Fruit fly (Drosophila melanogaster): Measurements from ENCODE around the gene Swt1.

Swt1 gene

dm6 chrX:18116811-18117383 is 26.6 kb upstream of the Swt1 start, which contains the start of gene wupA (continued):
- TF ChIP-seq crol (GFP tag; IDR thresholded peaks at IDR 0.05) = peak; percentile 35; the same call in 1 of the 2 replicates
- no peak for TF ChIP-seq Spps (tag; optimal IDR thresholded peaks at IDR 0.05)
- TF ChIP-seq so (GFP tag; IDR thresholded peaks at IDR 0.05) = peak; percentile 70; the same call in 2 of the 3 replicates
- no peak for TF ChIP-seq YL-1 (GFP tag; optimal IDR thresholded peaks at IDR 0.05)
- TF ChIP-seq ro (GFP tag; IDR thresholded peaks at IDR 0.05) = no peak
- TF ChIP-seq chif (GFP tag; optimal IDR thresholded peaks at IDR 0.05) = no peak
- peak; percentile 93 for TF ChIP-seq CG12769 (tag; optimal IDR thresholded peaks at IDR 0.05)
- no peak for TF ChIP-seq CG8359 (GFP tag; optimal IDR thresholded peaks at IDR 0.05; ENCODE audit: borderline replicate concordance)
- TF ChIP-seq bbx (GFP tag; IDR thresholded peaks at IDR 0.05; ENCODE audit: partially characterized antibody) = no peak
- TF ChIP-seq D19A (tag; optimal IDR thresholded peaks at IDR 0.05) = no peak
- TF ChIP-seq Meics (GFP tag; optimal IDR thresholded peaks at IDR 0.05) = no peak
- no peak for TF ChIP-seq lmd (GFP tag; IDR thresholded peaks at IDR 0.05)
- no peak for TF ChIP-seq inv (GFP tag; IDR thresholded peaks at IDR 0.05; ENCODE audit: partially characterized antibody)
- TF ChIP-seq CG10979 (tag; optimal IDR thresholded peaks at IDR 0.05) = no peak
- no peak for TF ChIP-seq sisA (GFP tag; IDR thresholded peaks at IDR 0.05)
- TF ChIP-seq HmgD (GFP tag; optimal IDR thresholded peaks at IDR 0.05) = no peak
- peak; percentile 97 for TF ChIP-seq Deaf1 (tag; optimal IDR thresholded peaks at IDR 0.05)
- TF ChIP-seq cwo (GFP tag; optimal IDR thresholded peaks at IDR 0.05) = no peak
- no peak for TF ChIP-seq abd-A (tag; optimal IDR thresholded peaks at IDR 0.05)
- TF ChIP-seq CG34376 (GFP tag; optimal IDR thresholded peaks at IDR 0.05) = no peak
- no peak for TF ChIP-seq CG12659 (GFP tag; optimal IDR thresholded peaks at IDR 0.05)
- TF ChIP-seq CG10431 (GFP tag; optimal IDR thresholded peaks at IDR 0.05) = no peak
- TF ChIP-seq Hr3 (GFP tag; optimal IDR thresholded peaks at IDR 0.05) = no peak
- peak in 1 of 2 experiments; percentile 21 for TF ChIP-seq Pdp1 (GFP tag; optimal IDR thresholded peaks at IDR 0.05)
- no peak for TF ChIP-seq scrt (GFP tag; optimal IDR thresholded peaks at IDR 0.05)
- no peak for TF ChIP-seq Awh (GFP tag; IDR thresholded peaks at IDR 0.05)
- no peak for TF ChIP-seq CG43689 (GFP tag; IDR thresholded peaks at IDR 0.05)
- no peak for TF ChIP-seq Xrp1 (GFP tag; IDR thresholded peaks at IDR 0.05)
- TF ChIP-seq zfh1 (GFP tag; IDR thresholded peaks at IDR 0.05) = no peak
- TF ChIP-seq CG42726 (GFP tag; IDR thresholded peaks at IDR 0.05; ENCODE audit: partially characterized antibody) = no peak
- no peak for TF ChIP-seq HmgZ (tag; optimal IDR thresholded peaks at IDR 0.05)
- TF ChIP-seq gem (tag; optimal IDR thresholded peaks at IDR 0.05) = no peak
- TF ChIP-seq Med (GFP tag) = peak; percentile 76
- no peak for TF ChIP-seq peb (GFP tag; IDR thresholded peaks at IDR 0.05)
- TF ChIP-seq CG10147 (GFP tag; optimal IDR thresholded peaks at IDR 0.05) = no peak
- no peak for TF ChIP-seq Atf6 (GFP tag; IDR thresholded peaks at IDR 0.05)
- no peak for TF ChIP-seq kay (GFP tag; optimal IDR thresholded peaks at IDR 0.05)
- no peak for TF ChIP-seq B-H2 (GFP tag; optimal IDR thresholded peaks at IDR 0.05)
- no peak for TF ChIP-seq CG18011 (GFP tag; optimal IDR thresholded peaks at IDR 0.05)
- TF ChIP-seq slou (GFP tag; optimal IDR thresholded peaks at IDR 0.05) = no peak
- TF ChIP-seq crc (GFP tag; optimal IDR thresholded peaks at IDR 0.05) = no peak
- TF ChIP-seq nau (GFP tag; optimal IDR thresholded peaks at IDR 0.05) = peak; percentile 61
- TF ChIP-seq sd (tag; optimal IDR thresholded peaks at IDR 0.05) = peak; percentile 43
- peak; percentile 95 for TF ChIP-seq sr (GFP tag; IDR thresholded peaks at IDR 0.05)
- TF ChIP-seq CG17385 (GFP tag; optimal IDR thresholded peaks at IDR 0.05) = no peak
- TF ChIP-seq pho (GFP tag; optimal IDR thresholded peaks at IDR 0.05) = no peak
- TF ChIP-seq Hr78 (GFP tag; optimal IDR thresholded peaks at IDR 0.05) = no peak
- no peak for TF ChIP-seq pfk (GFP tag; optimal IDR thresholded peaks at IDR 0.05)
- no peak for TF ChIP-seq HHEX (GFP tag; optimal IDR thresholded peaks at IDR 0.05)
- no peak for TF ChIP-seq row (GFP tag; IDR thresholded peaks at IDR 0.05)

Measured in whole organism, embryonic.